Worm (Caenorhabditis elegans): ENCODE results near the gene hex-3.

- TF ChIP-seq fax-1 (tag; optimal IDR thresholded peaks at IDR 0.05), result no peak
- TF ChIP-seq pha-4 (tag; optimal IDR thresholded peaks at IDR 0.05), result no peak
- TF ChIP-seq ttx-3 (tag; optimal IDR thresholded peaks at IDR 0.05), result no peak
- no peak for TF ChIP-seq nhr-11 (tag; optimal IDR thresholded peaks at IDR 0.05)
- TF ChIP-seq nfya-1 (tag; optimal IDR thresholded peaks at IDR 0.05), result peak; percentile 39
- no peak for TF ChIP-seq pqm-1 (tag; optimal IDR thresholded peaks at IDR 0.05)
- TF ChIP-seq ceh-31 (tag; optimal IDR thresholded peaks at IDR 0.05), result peak; percentile 67
- peak; percentile 27 for TF ChIP-seq ceh-14 (tag; optimal IDR thresholded peaks at IDR 0.05)
- TF ChIP-seq sox-4 (tag; optimal IDR thresholded peaks at IDR 0.05), result peak; percentile 30
- peak; percentile 14 for TF ChIP-seq ceh-6 (GFP tag; optimal IDR thresholded peaks at IDR 0.05)
Measured at ce11 chrIII:10807956-10808355, 41.1 kb upstream of the hex-3 start.

Data from whole organism, late embryonic.